Worm (Caenorhabditis elegans) whole organism, L3 larva: ENCODE measurements around the gene xbx-1.

ENCODE experiments used
- R02D3.7 ChIP-seq: fragments of 150-350 bp; optimal IDR thresholded peaks from 2 replicates; lab custom pipeline; 2014; ENCODE audit warnings: missing biosample characterization, missing genetic modification characterization
- daf-12 ChIP-seq: fragments of 150-350 bp; optimal IDR thresholded peaks from 2 replicates; lab custom pipeline; 2014; ENCODE audit warnings: missing biosample characterization, missing genetic modification reagents, missing genetic modification characterization
- egl-5 ChIP-seq: fragments of 150-350 bp; optimal IDR thresholded peaks from 2 replicates; lab custom pipeline; 2017; ENCODE audit warnings: missing biosample characterization, missing genetic modification reagents, missing genetic modification characterization, inconsistent platforms
- fkh-10 ChIP-seq: sonication (generic microtip); optimal IDR thresholded peaks from 2 replicates; lab custom pipeline; 2017; ENCODE audit warnings: missing biosample characterization, missing genetic modification reagents, missing genetic modification characterization
- nfya-1 ChIP-seq: sonication (generic microtip); optimal IDR thresholded peaks from 2 replicates; lab custom pipeline; 2017; ENCODE audit warnings: missing genetic modification characterization, mild to moderate bottlenecking, missing compliant biosample characterization, antibody characterized with exemption, moderate library complexity; ENCODE audit not compliant: insufficient read depth
- nhr-12 ChIP-seq: fragments of 150-350 bp; optimal IDR thresholded peaks from 2 replicates; lab custom pipeline; 2014; ENCODE audit warnings: missing biosample characterization, missing genetic modification characterization

DNA sequence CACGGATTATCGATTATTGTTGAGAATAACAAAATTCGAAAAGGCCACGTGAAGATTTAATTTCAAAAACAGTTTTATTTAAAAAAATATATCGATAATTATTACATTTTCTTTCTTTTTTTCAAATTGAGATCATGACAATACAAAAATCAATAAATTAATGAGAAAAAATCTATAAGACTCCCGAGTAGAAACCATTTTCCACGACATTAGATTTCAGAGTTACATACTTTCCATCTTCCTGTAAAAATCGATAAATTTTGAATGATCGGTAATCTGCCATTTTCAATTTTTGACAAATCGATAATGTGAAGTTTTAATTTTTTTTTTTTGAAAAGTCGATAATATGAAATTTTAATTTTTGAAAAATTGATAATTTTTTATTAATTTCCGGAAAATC is 34.3 kb upstream of the xbx-1 start, which contains the start of gene C30G7.3:
- TF ChIP-seq nfya-1 (no peak), egl-5 (tag; lab: Kevin White, UChicago) (no peak), R02D3.7 (tag; lab: Kevin White, UChicago) (no peak), fkh-10 (GFP tag; lab: Kevin White, UChicago) (no peak), daf-12 (tag; lab: Kevin White, UChicago) (no peak), nhr-12 (no peak)
